Fruit fly (Drosophila melanogaster): ENCODE measurements around the gene TBC1D23.

Gene TBC1D23

dm6 chr2L:1169867-1170415 is 40.8 kb downstream of the TBC1D23 start, which contains the start of the genes CG31922 and Plap (continued):
- TF ChIP-seq CG16863 (GFP tag; optimal IDR thresholded peaks at IDR 0.05) (peak; percentile 63), CG18619 (GFP tag; optimal IDR thresholded peaks at IDR 0.05) (peak; percentile 66), Awh (GFP tag; IDR thresholded peaks at IDR 0.05) (peak; percentile 42; the same call in 1 of the 2 replicates), CG17829 (tag; optimal IDR thresholded peaks at IDR 0.05) (peak; percentile 80), vvl (GFP tag; IDR thresholded peaks at IDR 0.05) (peak; percentile 25; the same call in 1 of the 2 replicates), croc (GFP tag; conservative IDR thresholded peaks at IDR 0.05) (peak; percentile 23; the same call in 1 of the 3 replicates), Ssrp (tag; optimal IDR thresholded peaks at IDR 0.05) (peak; percentile 59), onecut (GFP tag; IDR thresholded peaks at IDR 0.05) (no peak; the same call in 1 of the 2 replicates), ems (GFP tag; optimal IDR thresholded peaks at IDR 0.05) (peak; percentile 71), stwl (tag; optimal IDR thresholded peaks at IDR 0.05) (peak; percentile 74), Pdp1 (GFP tag; optimal IDR thresholded peaks at IDR 0.05) (peak; percentile 63 to 68), tll (GFP tag; optimal IDR thresholded peaks at IDR 0.05) (peak in 1 of 2 experiments; percentile 8), Sry-β (GFP tag; optimal IDR thresholded peaks at IDR 0.05) (no peak), CG2129 (GFP tag; IDR thresholded peaks at IDR 0.05; ENCODE audit: partially characterized antibody) (peak; percentile 91), CrebB (tag; optimal IDR thresholded peaks at IDR 0.05) (peak; percentile 32), hb (GFP tag; IDR thresholded peaks at IDR 0.05; ENCODE audit: partially characterized antibody) (peak; percentile 88), emc (GFP tag; optimal IDR thresholded peaks at IDR 0.05) (peak; percentile 29), cato (GFP tag; optimal IDR thresholded peaks at IDR 0.05; ENCODE audit: borderline replicate concordance) (peak; percentile 52), Dref (GFP tag; IDR thresholded peaks at IDR 0.05) (peak; percentile 66), NC2β (GFP tag; optimal IDR thresholded peaks at IDR 0.05) (peak; percentile 48), CG15011 (GFP tag; optimal IDR thresholded peaks at IDR 0.05) (no peak), esg (GFP tag; conservative IDR thresholded peaks at IDR 0.05) (peak; percentile 20; the same call in 1 of the 2 replicates), Meics (GFP tag; optimal IDR thresholded peaks at IDR 0.05) (peak; percentile 58), CG10209 (GFP tag; optimal IDR thresholded peaks at IDR 0.05) (peak; percentile 51), twi (tag; optimal IDR thresholded peaks at IDR 0.05) (peak; percentile 58), CG17385 (GFP tag; optimal IDR thresholded peaks at IDR 0.05) (peak; percentile 64), CG30431 (GFP tag; optimal IDR thresholded peaks at IDR 0.05) (no peak), Asciz (GFP tag; optimal IDR thresholded peaks at IDR 0.05) (no peak), Atf6 (GFP tag; IDR thresholded peaks at IDR 0.05) (peak; percentile 60; the same call in 1 of the 2 replicates), CG6683 (GFP tag; optimal IDR thresholded peaks at IDR 0.05) (no peak), GATAe (GFP tag; conservative IDR thresholded peaks at IDR 0.05) (peak; percentile 27; the same call in 1 of the 2 replicates), mld (GFP tag; IDR thresholded peaks at IDR 0.05; ENCODE audit: partially characterized antibody) (peak; percentile 82; the same call in 2 of the 3 replicates), CG14441 (GFP tag; IDR thresholded peaks at IDR 0.05) (peak; percentile 50; the same call in 1 of the 2 replicates), H2.0 (GFP tag; IDR thresholded peaks at IDR 0.05) (peak; percentile 48), NfI (GFP tag; optimal IDR thresholded peaks at IDR 0.05) (peak; percentile 75), CG12942 (GFP tag; optimal IDR thresholded peaks at IDR 0.05) (peak; percentile 60), CG6689 (GFP tag; IDR thresholded peaks at IDR 0.05) (0 out of 2 replicates have a peak, but pooled peaks have one; percentile 37), CG11560 (tag; IDR thresholded peaks at IDR 0.05) (0 out of 3 replicates have a peak, but pooled peaks have one; percentile 55), NFAT (GFP tag; IDR thresholded peaks at IDR 0.05) (0 out of 2 replicates have a peak, but pooled peaks have one; percentile 30), kay (GFP tag; optimal IDR thresholded peaks at IDR 0.05) (peak; percentile 53), CHES-1-like (GFP tag; optimal IDR thresholded peaks at IDR 0.05) (peak; percentile 56), prd (optimal IDR thresholded peaks at IDR 0.05) (no peak), prd (GFP tag; IDR thresholded peaks at IDR 0.05) (peak; percentile 74; the same call in 2 of the 3 replicates), CG1832 (GFP tag; optimal IDR thresholded peaks at IDR 0.05) (no peak), CG8359 (GFP tag; optimal IDR thresholded peaks at IDR 0.05; ENCODE audit: borderline replicate concordance) (no peak), Dll (GFP tag; IDR thresholded peaks at IDR 0.05; ENCODE audit: partially characterized antibody) (peak; percentile 96), repo (GFP tag; optimal IDR thresholded peaks at IDR 0.05) (peak; percentile 7), ac (GFP tag; optimal IDR thresholded peaks at IDR 0.05) (no peak)

All from whole organism, embryonic.